Worm (Caenorhabditis elegans): ENCODE measurements around the gene F35H12.6.

Gene F35H12.6

DNA sequence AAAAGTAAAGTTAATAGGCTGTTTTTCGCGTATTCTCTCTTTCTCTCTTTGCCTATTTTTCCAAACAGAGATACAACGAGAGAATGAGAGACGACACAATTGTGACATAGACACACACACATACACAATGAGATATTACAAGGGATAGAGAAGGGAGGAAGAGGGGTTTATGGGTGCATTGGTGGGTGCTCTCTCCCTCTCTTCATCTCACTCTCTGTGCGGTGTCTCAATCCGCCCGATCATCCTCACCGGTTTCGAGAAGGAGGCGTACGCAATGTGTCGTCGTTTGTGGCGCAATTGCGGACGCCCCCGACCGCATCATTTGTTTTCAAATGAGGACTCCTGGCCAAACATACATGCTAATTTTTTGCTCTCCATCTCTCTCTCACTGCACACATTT is 36.4 kb downstream of the F35H12.6 start (continued):
- TF ChIP-seq cebp-2 (GFP tag; IDR thresholded peaks at IDR 0.05): no peak
- TF ChIP-seq B0261.1 (tag; optimal IDR thresholded peaks at IDR 0.05): no peak
- no peak for TF ChIP-seq ceh-40 (GFP tag; IDR thresholded peaks at IDR 0.05)
- no peak for TF ChIP-seq sdz-38 (tag; optimal IDR thresholded peaks at IDR 0.05)
- TF ChIP-seq cebp-1 (GFP tag; IDR thresholded peaks at IDR 0.05): 0 out of 2 replicates have a peak, but pooled peaks have one; percentile 21
- peak; percentile 84 for TF ChIP-seq cebp-1 (tag; optimal IDR thresholded peaks at IDR 0.05)
- 0 out of 2 replicates have a peak, but pooled peaks have one; percentile 42 for TF ChIP-seq hsf-1 (GFP tag; IDR thresholded peaks at IDR 0.05)
- no peak for TF ChIP-seq attf-6 (GFP tag; IDR thresholded peaks at IDR 0.05)
- TF ChIP-seq mcd-1 (GFP tag; IDR thresholded peaks at IDR 0.05): peak; percentile 68
- peak; percentile 90 for TF ChIP-seq lin-40 (tag; optimal IDR thresholded peaks at IDR 0.05)
- peak; percentile 71 for TF ChIP-seq madf-10 (tag; optimal IDR thresholded peaks at IDR 0.05)
- no peak for TF ChIP-seq nhr-90 (tag; optimal IDR thresholded peaks at IDR 0.05)
- peak; percentile 28 for TF ChIP-seq die-1 (tag; optimal IDR thresholded peaks at IDR 0.05)
- peak; percentile 83 for TF ChIP-seq somi-1 (GFP tag; optimal IDR thresholded peaks at IDR 0.05)
- TF ChIP-seq nhr-80 (tag; optimal IDR thresholded peaks at IDR 0.05): peak; percentile 46
- TF ChIP-seq F49E8.2 (tag; optimal IDR thresholded peaks at IDR 0.05; ENCODE audit: insufficient read depth): no peak
- TF ChIP-seq lsy-27 (tag; optimal IDR thresholded peaks at IDR 0.05; ENCODE audit: borderline replicate concordance, insufficient read depth): no peak
- TF ChIP-seq D2030.7 (GFP tag; IDR thresholded peaks at IDR 0.05): no peak
- TF ChIP-seq dox-1 (GFP tag; IDR thresholded peaks at IDR 0.05): peak; percentile 49; the same call in 1 of the 2 replicates
- TF ChIP-seq snpc-4 (GFP tag; optimal IDR thresholded peaks at IDR 0.05): peak; percentile 37
- peak in 3 of 4 experiments; percentile 27 to 67 (median 37) for TF ChIP-seq snpc-4 (tag; optimal IDR thresholded peaks at IDR 0.05)
- peak; percentile 66; the same call in 1 of the 2 replicates for TF ChIP-seq K11D2.4 (GFP tag; IDR thresholded peaks at IDR 0.05)
- 0 out of 2 replicates have a peak, but pooled peaks have one; percentile 41 for TF ChIP-seq ztf-6 (GFP tag; IDR thresholded peaks at IDR 0.05)
- TF ChIP-seq nfya-2 (GFP tag; IDR thresholded peaks at IDR 0.05): no peak
- peak; percentile 17 for TF ChIP-seq efl-1 (GFP tag; optimal IDR thresholded peaks at IDR 0.05)
- TF ChIP-seq nfyb-1 (GFP tag; IDR thresholded peaks at IDR 0.05): peak; percentile 80
- peak; percentile 71 for TF ChIP-seq pbrm-1 (GFP tag; IDR thresholded peaks at IDR 0.05)
- TF ChIP-seq F52B5.7 (tag; optimal IDR thresholded peaks at IDR 0.05): no peak
- no peak for TF ChIP-seq snpc-1.1 (tag; optimal IDR thresholded peaks at IDR 0.05; ENCODE audit: insufficient read depth)
- 0 out of 2 replicates have a peak, but pooled peaks have one; percentile 42 for TF ChIP-seq bed-2 (GFP tag; IDR thresholded peaks at IDR 0.05)
- TF ChIP-seq F22D6.2 (tag; optimal IDR thresholded peaks at IDR 0.05): no peak
- TF ChIP-seq Y95B8A.8 (GFP tag; IDR thresholded peaks at IDR 0.05): 0 out of 2 replicates have a peak, but pooled peaks have one; percentile 27
- peak; percentile 63 for TF ChIP-seq B0035.1 (tag; optimal IDR thresholded peaks at IDR 0.05)
- TF ChIP-seq C06A6.2 (GFP tag; conservative IDR thresholded peaks at IDR 0.05): peak; percentile 59
- no peak for TF ChIP-seq pha-4 (tag; optimal IDR thresholded peaks at IDR 0.05)
- TF ChIP-seq atf-7 (tag; optimal IDR thresholded peaks at IDR 0.05): peak; percentile 20
- TF ChIP-seq lsl-1 (GFP tag; optimal IDR thresholded peaks at IDR 0.05): no peak

DNA sequence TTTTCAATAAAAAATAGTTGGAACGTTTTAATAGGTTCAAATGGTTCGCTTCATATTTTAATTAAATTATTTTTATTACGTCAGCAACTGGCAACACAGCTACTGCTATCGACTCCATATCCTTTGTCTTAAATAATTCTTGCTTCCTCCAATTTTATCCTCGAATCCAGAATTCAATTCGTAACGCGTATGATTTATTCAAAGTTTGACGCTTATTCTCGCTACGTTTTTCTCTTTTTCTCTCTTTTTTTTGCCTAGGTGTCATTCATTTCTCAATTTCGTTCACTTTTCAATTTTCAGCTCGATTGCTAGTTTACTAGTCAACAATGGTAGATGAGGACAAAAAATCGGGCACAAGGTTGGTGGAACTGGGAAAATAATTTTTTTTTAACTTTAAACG is 37.4 kb downstream of the F35H12.6 start, which contains the start of gene arr-1:
TSS of gene arr-1 (plus strand) at position 301 of the 400 bp plus-strand sequence.
- no peak for TF ChIP-seq F10E7.11 (tag; optimal IDR thresholded peaks at IDR 0.05)
- TF ChIP-seq akir-1 (GFP tag; optimal IDR thresholded peaks at IDR 0.05): no peak
- TF ChIP-seq aptf-2 (GFP tag; conservative IDR thresholded peaks at IDR 0.05): no peak
- no peak for TF ChIP-seq ztf-6 (GFP tag; IDR thresholded peaks at IDR 0.05)
- no peak for TF ChIP-seq F37B4.10 (GFP tag; IDR thresholded peaks at IDR 0.05)
- TF ChIP-seq hlh-12 (tag; optimal IDR thresholded peaks at IDR 0.05): no peak
- no peak for TF ChIP-seq lin-54 (GFP tag; optimal IDR thresholded peaks at IDR 0.05)
- no peak for TF ChIP-seq bed-1 (GFP tag; IDR thresholded peaks at IDR 0.05)
- no peak for TF ChIP-seq lsy-27 (tag; optimal IDR thresholded peaks at IDR 0.05; ENCODE audit: borderline replicate concordance, insufficient read depth)
- TF ChIP-seq tbx-9 (tag; optimal IDR thresholded peaks at IDR 0.05; ENCODE audit: borderline replicate concordance): no peak
- TF ChIP-seq lsl-1 (GFP tag; optimal IDR thresholded peaks at IDR 0.05): no peak
- no peak for TF ChIP-seq nhr-179 (tag; optimal IDR thresholded peaks at IDR 0.05)
- no peak for TF ChIP-seq F57C9.4 (tag; optimal IDR thresholded peaks at IDR 0.05)

Measured in whole organism, young adult.